Worm (Caenorhabditis elegans) whole organism, late embryonic: Measurements from ENCODE around the gene lgc-41.

Experiments used
- C38D4.7 ChIP-seq: fragments of 200-800 bp; sonication (Bioruptor generic); optimal IDR thresholded peaks from 2 replicates; lab custom pipeline; 2018; ENCODE audit warnings: mild to moderate bottlenecking, missing genetic modification characterization, moderate library complexity, missing compliant biosample characterization
- ahr-1 ChIP-seq: sonication (generic microtip); optimal IDR thresholded peaks from 2 replicates; lab custom pipeline; 2016; ENCODE audit warnings: missing genetic modification characterization, missing compliant biosample characterization
- ceh-14 ChIP-seq: sonication (generic microtip); optimal IDR thresholded peaks from 2 replicates; lab custom pipeline; 2016; ENCODE audit warnings: missing genotype, missing genetic modification characterization, missing compliant biosample characterization
- ceh-22 ChIP-seq: sonication (generic microtip); optimal IDR thresholded peaks from 2 replicates; lab custom pipeline; 2017; ENCODE audit warnings: missing biosample characterization, missing genetic modification characterization
- ceh-6 ChIP-seq: fragments of 200-800 bp; sonication (Bioruptor generic); optimal IDR thresholded peaks from 2 replicates; lab custom pipeline; 2018; ENCODE audit warnings: mild to moderate bottlenecking, missing genetic modification characterization, missing compliant biosample characterization
- ceh-9 ChIP-seq: sonication (generic microtip); optimal IDR thresholded peaks from 2 replicates; lab custom pipeline; 2016; ENCODE audit warnings: mild to moderate bottlenecking, missing genetic modification characterization, inconsistent platforms, missing compliant biosample characterization
- che-1 ChIP-seq: sonication (generic microtip); optimal IDR thresholded peaks from 2 replicates; lab custom pipeline; 2016; ENCODE audit warnings: mild to moderate bottlenecking, missing genetic modification characterization, missing compliant biosample characterization
- fkh-6 ChIP-seq: sonication (generic microtip); optimal IDR thresholded peaks from 2 replicates; lab custom pipeline; 2016; ENCODE audit warnings: missing genetic modification characterization, missing compliant biosample characterization
- lin-11 ChIP-seq: fragments of 200-800 bp; sonication (Bioruptor generic); optimal IDR thresholded peaks from 2 replicates; lab custom pipeline; 2018; ENCODE audit warnings: mild to moderate bottlenecking, missing genetic modification characterization, missing compliant biosample characterization
- pha-4 ChIP-seq: fragments of 150-350 bp; optimal IDR thresholded peaks from 2 replicates; lab custom pipeline; 2018; ENCODE audit warnings: missing biosample characterization, missing genetic modification reagents, missing genetic modification characterization
- rnt-1 ChIP-seq: sonication (generic microtip); optimal IDR thresholded peaks from 2 replicates; lab custom pipeline; 2016; ENCODE audit warnings: missing genetic modification characterization, missing compliant biosample characterization
- sox-4 ChIP-seq: sonication (generic microtip); optimal IDR thresholded peaks from 2 replicates; lab custom pipeline; 2017; ENCODE audit warnings: mild to moderate bottlenecking, missing genetic modification characterization, inconsistent platforms, missing compliant biosample characterization

DNA sequence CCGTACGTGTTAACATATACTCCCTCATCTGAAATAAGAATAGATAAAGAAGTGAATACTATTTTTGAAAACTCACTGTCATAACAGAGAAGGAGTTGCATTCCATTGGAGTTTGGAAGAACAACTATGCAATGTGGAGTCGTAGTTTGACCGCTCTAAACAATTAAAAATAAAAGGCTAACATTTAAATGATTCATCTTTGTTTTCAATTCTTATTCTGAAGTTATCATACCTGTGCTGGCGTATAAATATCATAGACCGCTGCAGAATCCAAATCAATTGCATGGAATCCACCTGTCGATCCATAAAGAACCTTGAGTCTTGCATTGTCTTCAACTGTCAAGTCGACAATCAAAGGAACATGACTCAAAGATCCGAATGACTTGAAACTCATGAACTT, 31.3 kb upstream of the lgc-41 start:
- TF ChIP-seq rnt-1 (tag; lab: Kevin White, UChicago): no peak
- no peak for TF ChIP-seq ceh-6 (GFP tag; lab: Kevin White, UChicago)
- TF ChIP-seq C38D4.7 (GFP tag; lab: Kevin White, UChicago): no peak
- no peak for TF ChIP-seq ahr-1 (tag; lab: Kevin White, UChicago)
- TF ChIP-seq ceh-9 (tag; lab: Kevin White, UChicago): no peak
- no peak for TF ChIP-seq sox-4 (tag; lab: Kevin White, UChicago)
- no peak for TF ChIP-seq fkh-6 (tag; lab: Kevin White, UChicago)
- no peak for TF ChIP-seq ceh-22 (tag; lab: Kevin White, UChicago)
- TF ChIP-seq ceh-14: no peak
- no peak for TF ChIP-seq lin-11
- no peak for TF ChIP-seq che-1 (tag; lab: Kevin White, UChicago)
- TF ChIP-seq pha-4 (tag; lab: Kevin White, UChicago): no peak
